Worm (Caenorhabditis elegans) whole organism, late embryonic: ENCODE measurements around the gene shpk-1.
A peak's percentile ranks its signal among the peaks of the same experiment; 100 is the strongest.

Experiments
- C38D4.7 ChIP-seq: fragments of 200-800 bp; sonication (Bioruptor generic); optimal IDR thresholded peaks from 2 replicates; lab custom pipeline; 2018; ENCODE audit warnings: mild to moderate bottlenecking, missing genetic modification characterization, moderate library complexity, missing compliant biosample characterization
- F13H6.1 ChIP-seq: sonication (generic microtip); optimal IDR thresholded peaks from 2 replicates; lab custom pipeline; 2016; ENCODE audit warnings: missing genetic modification characterization, missing compliant biosample characterization
- T23F11.4 ChIP-seq: fragments of 200-800 bp; sonication (Bioruptor generic); optimal IDR thresholded peaks from 2 replicates; lab custom pipeline; 2018; ENCODE audit warnings: mild to moderate bottlenecking, missing genetic modification characterization, missing compliant biosample characterization
- Y22D7AL.16 ChIP-seq: sonication (generic microtip); optimal IDR thresholded peaks from 2 replicates; lab custom pipeline; 2016; ENCODE audit warnings: missing genetic modification characterization, missing compliant biosample characterization
- ama-1 ChIP-seq: fragments of 150-350 bp; optimal IDR thresholded peaks from 2 replicates; lab custom pipeline; 2014
- ceh-14 ChIP-seq: sonication (generic microtip); optimal IDR thresholded peaks from 2 replicates; lab custom pipeline; 2016; ENCODE audit warnings: missing genotype, missing genetic modification characterization, missing compliant biosample characterization
- ceh-18 ChIP-seq: sonication (generic microtip); optimal IDR thresholded peaks from 2 replicates; lab custom pipeline; 2016; ENCODE audit warnings: missing genetic modification characterization, missing compliant biosample characterization
- ceh-19 ChIP-seq: fragments of 200-800 bp; sonication (Bioruptor generic); optimal IDR thresholded peaks from 2 replicates; lab custom pipeline; 2018; ENCODE audit warnings: mild to moderate bottlenecking, missing genetic modification characterization, missing compliant biosample characterization
- ceh-2 ChIP-seq: sonication (generic microtip); optimal IDR thresholded peaks from 2 replicates; lab custom pipeline; 2016; ENCODE audit warnings: missing genotype, missing genetic modification characterization, missing compliant biosample characterization
- ceh-22 ChIP-seq: sonication (generic microtip); optimal IDR thresholded peaks from 2 replicates; lab custom pipeline; 2017; ENCODE audit warnings: missing biosample characterization, missing genetic modification characterization
- ceh-24 ChIP-seq: sonication (generic microtip); optimal IDR thresholded peaks from 2 replicates; lab custom pipeline; 2016; ENCODE audit warnings: mild to moderate bottlenecking, missing genetic modification characterization, missing compliant biosample characterization
- ceh-30 ChIP-seq: fragments of 150-350 bp; optimal IDR thresholded peaks from 2 replicates; lab custom pipeline; 2014; ENCODE audit warnings: missing biosample characterization, missing genetic modification characterization
- ceh-31 ChIP-seq: sonication (generic microtip); optimal IDR thresholded peaks from 2 replicates; lab custom pipeline; 2016; ENCODE audit warnings: missing genetic modification characterization, missing compliant biosample characterization
- ceh-34 ChIP-seq: sonication (generic microtip); optimal IDR thresholded peaks from 2 replicates; lab custom pipeline; 2016; ENCODE audit warnings: mild to moderate bottlenecking, missing genetic modification characterization, missing compliant biosample characterization
- ceh-45 ChIP-seq: fragments of 200-800 bp; sonication (Bioruptor generic); IDR thresholded peaks from 2 replicates; pipeline ENCODE4 v1.3.6; 2022; ENCODE audit warnings: missing genetic modification reagents, missing genetic modification characterization, missing compliant biosample characterization
- ceh-48 ChIP-seq: sonication (generic microtip); optimal IDR thresholded peaks from 2 replicates; lab custom pipeline; 2016; ENCODE audit warnings: missing genetic modification characterization, inconsistent platforms, missing compliant biosample characterization
- ceh-6 ChIP-seq: fragments of 200-800 bp; sonication (Bioruptor generic); optimal IDR thresholded peaks from 2 replicates; lab custom pipeline; 2018; ENCODE audit warnings: mild to moderate bottlenecking, missing genetic modification characterization, missing compliant biosample characterization
- che-1 ChIP-seq: sonication (generic microtip); optimal IDR thresholded peaks from 2 replicates; lab custom pipeline; 2016; ENCODE audit warnings: mild to moderate bottlenecking, missing genetic modification characterization, missing compliant biosample characterization
- dmd-4 ChIP-seq: sonication (generic microtip); optimal IDR thresholded peaks from 2 replicates; lab custom pipeline; 2016; ENCODE audit warnings: borderline replicate concordance, missing genetic modification characterization, missing compliant biosample characterization
- dve-1 ChIP-seq: sonication (generic microtip); optimal IDR thresholded peaks from 2 replicates; lab custom pipeline; 2017; ENCODE audit warnings: antibody characterized with exemption, mild to moderate bottlenecking, missing genetic modification characterization, missing compliant biosample characterization
- ets-4 ChIP-seq: sonication (generic microtip); optimal IDR thresholded peaks from 2 replicates; lab custom pipeline; 2016; ENCODE audit warnings: missing genetic modification characterization, missing compliant biosample characterization
- eyg-1 ChIP-seq: sonication (generic microtip); optimal IDR thresholded peaks from 2 replicates; lab custom pipeline; 2016; ENCODE audit warnings: missing genotype, missing genetic modification characterization, missing compliant biosample characterization
- fkh-10 ChIP-seq: fragments of 150-350 bp; optimal IDR thresholded peaks from 2 replicates; lab custom pipeline; 2014; ENCODE audit warnings: missing biosample characterization, missing genetic modification reagents, missing genetic modification characterization
- gmeb-2 ChIP-seq: sonication (generic microtip); optimal IDR thresholded peaks from 2 replicates; lab custom pipeline; 2016; ENCODE audit warnings: missing genetic modification characterization, inconsistent platforms, missing compliant biosample characterization
- hlh-13 ChIP-seq: fragments of 200-800 bp; sonication (Bioruptor generic); optimal IDR thresholded peaks from 2 replicates; lab custom pipeline; 2018; ENCODE audit warnings: mild to moderate bottlenecking, missing genetic modification characterization, missing compliant biosample characterization
- lin-11 ChIP-seq: fragments of 200-800 bp; sonication (Bioruptor generic); optimal IDR thresholded peaks from 2 replicates; lab custom pipeline; 2018; ENCODE audit warnings: mild to moderate bottlenecking, missing genetic modification characterization, missing compliant biosample characterization
- madf-2 ChIP-seq: sonication (generic microtip); optimal IDR thresholded peaks from 2 replicates; lab custom pipeline; 2017; ENCODE audit warnings: missing genetic modification characterization, missing compliant biosample characterization
- mec-3 ChIP-seq: sonication (generic microtip); optimal IDR thresholded peaks from 2 replicates; lab custom pipeline; 2016; ENCODE audit warnings: borderline replicate concordance, missing genetic modification characterization, missing compliant biosample characterization
- nfya-1 ChIP-seq: sonication (generic microtip); optimal IDR thresholded peaks from 2 replicates; lab custom pipeline; 2017; ENCODE audit warnings: missing genetic modification characterization, mild to moderate bottlenecking, missing compliant biosample characterization, antibody characterized with exemption, moderate library complexity
- nhr-11 ChIP-seq: fragments of 150-350 bp; optimal IDR thresholded peaks from 2 replicates; lab custom pipeline; 2014; ENCODE audit warnings: missing biosample characterization, missing genetic modification characterization
- nhr-232 ChIP-seq: sonication (generic microtip); optimal IDR thresholded peaks from 2 replicates; lab custom pipeline; 2016; ENCODE audit warnings: missing genetic modification characterization, missing compliant biosample characterization
- odd-2 ChIP-seq: sonication (generic microtip); optimal IDR thresholded peaks from 2 replicates; lab custom pipeline; 2017; ENCODE audit warnings: antibody characterized with exemption, mild to moderate bottlenecking, missing genetic modification characterization, missing compliant biosample characterization
- pat-9 ChIP-seq: fragments of 200-800 bp; sonication (Bioruptor generic); optimal IDR thresholded peaks from 2 replicates; lab custom pipeline; 2018; ENCODE audit warnings: mild to moderate bottlenecking, missing genetic modification characterization, moderate library complexity, missing compliant biosample characterization
- pax-1 ChIP-seq: fragments of 150-350 bp; optimal IDR thresholded peaks from 2 replicates; lab custom pipeline; 2014; ENCODE audit warnings: missing biosample characterization, missing genetic modification characterization
- pha-2 ChIP-seq: sonication (generic microtip); optimal IDR thresholded peaks from 2 replicates; lab custom pipeline; 2017; ENCODE audit warnings: mild to moderate bottlenecking, missing genetic modification characterization, missing compliant biosample characterization
- pha-4 ChIP-seq: fragments of 150-350 bp; optimal IDR thresholded peaks from 2 replicates; lab custom pipeline; 2018; ENCODE audit warnings: missing biosample characterization, missing genetic modification reagents, missing genetic modification characterization
- pqm-1 ChIP-seq: sonication (generic microtip); optimal IDR thresholded peaks from 2 replicates; lab custom pipeline; 2016; ENCODE audit warnings: missing genetic modification characterization, missing compliant biosample characterization
- ref-2 ChIP-seq: sonication (generic microtip); optimal IDR thresholded peaks from 2 replicates; lab custom pipeline; 2016; ENCODE audit warnings: missing genetic modification characterization, missing compliant biosample characterization
- sdc-2 ChIP-seq: sonication (generic microtip); optimal IDR thresholded peaks from 2 replicates; lab custom pipeline; 2016; ENCODE audit warnings: missing genotype, missing genetic modification characterization, missing compliant biosample characterization
- sox-2 ChIP-seq: fragments of 200-800 bp; sonication (Bioruptor generic); IDR thresholded peaks from 2 replicates; pipeline ENCODE4 v1.3.6; 2022; ENCODE audit warnings: missing genetic modification reagents, missing genetic modification characterization, missing compliant biosample characterization
- sox-4 ChIP-seq: sonication (generic microtip); optimal IDR thresholded peaks from 2 replicates; lab custom pipeline; 2017; ENCODE audit warnings: mild to moderate bottlenecking, missing genetic modification characterization, inconsistent platforms, missing compliant biosample characterization
- syd-9 ChIP-seq: sonication (generic microtip); optimal IDR thresholded peaks from 2 replicates; lab custom pipeline; 2016; ENCODE audit warnings: mild to moderate bottlenecking, missing genetic modification characterization, moderate library complexity, missing compliant biosample characterization
- tbx-7 ChIP-seq: sonication (generic microtip); optimal IDR thresholded peaks from 2 replicates; lab custom pipeline; 2016; ENCODE audit warnings: missing genotype, missing genetic modification characterization, missing compliant biosample characterization
- ttx-3 ChIP-seq: sonication (generic microtip); optimal IDR thresholded peaks from 2 replicates; lab custom pipeline; 2016; ENCODE audit warnings: missing genetic modification reagents, missing genetic modification characterization, missing compliant biosample characterization
- unc-55 ChIP-seq: sonication (generic microtip); optimal IDR thresholded peaks from 2 replicates; lab custom pipeline; 2017; ENCODE audit warnings: missing biosample characterization, missing genetic modification reagents, missing genetic modification characterization

shpk-1 gene

ce11 chrIII:13641588-13641987, 33.8 kb downstream of the shpk-1 start, which contains the start of gene acbp-5:
Gene acbp-5 (minus strand): TSS chrIII:13641688.
- TF ChIP-seq ceh-45 (GFP tag; lab: Robert Waterston, UW) (no peak), odd-2 (no peak), madf-2 (tag; lab: Kevin White, UChicago) (no peak), hlh-13 (GFP tag; lab: Kevin White, UChicago) (no peak), che-1 (no peak), nhr-232 (tag; lab: Kevin White, UChicago) (no peak), syd-9 (tag; lab: Kevin White, UChicago) (no peak), C38D4.7 (GFP tag; lab: Kevin White, UChicago) (no peak), ceh-18 (tag; lab: Kevin White, UChicago) (no peak), lin-11 (tag; lab: Kevin White, UChicago) (no peak)
- TF ChIP-seq, all 69 proteins: peak for 0

DNA sequence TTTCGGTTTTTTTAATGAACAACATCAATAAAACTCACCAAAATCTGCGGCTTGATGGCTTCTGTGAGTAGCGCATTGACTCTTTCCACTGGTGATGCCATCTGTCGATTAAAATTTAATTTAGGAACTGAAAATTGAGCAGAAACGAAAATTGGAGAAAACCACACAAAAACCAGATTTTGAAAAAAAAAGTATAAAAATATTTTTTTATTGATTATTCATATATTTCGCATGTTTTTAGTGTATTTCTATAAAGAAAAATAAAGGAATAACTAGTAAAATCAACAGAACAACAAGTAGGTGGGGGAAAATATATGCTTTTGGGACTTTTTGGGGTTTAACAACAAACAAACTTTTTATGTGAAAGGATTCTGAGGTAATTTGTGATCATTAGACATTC, 34.4 kb downstream of the shpk-1 start, which contains the start of gene T12D8.10:
Gene T12D8.10, minus strand, starts transcription at position 101 of the 400 bp plus-strand sequence.
- no peak for TF ChIP-seq nhr-11
- no peak for TF ChIP-seq pat-9 (tag; lab: Kevin White, UChicago)
- TF ChIP-seq sox-2: no peak
- TF ChIP-seq ref-2 (tag; lab: Kevin White, UChicago): no peak
- TF ChIP-seq ceh-45 (GFP tag; lab: Robert Waterston, UW): no peak
- no peak for TF ChIP-seq ets-4

DNA sequence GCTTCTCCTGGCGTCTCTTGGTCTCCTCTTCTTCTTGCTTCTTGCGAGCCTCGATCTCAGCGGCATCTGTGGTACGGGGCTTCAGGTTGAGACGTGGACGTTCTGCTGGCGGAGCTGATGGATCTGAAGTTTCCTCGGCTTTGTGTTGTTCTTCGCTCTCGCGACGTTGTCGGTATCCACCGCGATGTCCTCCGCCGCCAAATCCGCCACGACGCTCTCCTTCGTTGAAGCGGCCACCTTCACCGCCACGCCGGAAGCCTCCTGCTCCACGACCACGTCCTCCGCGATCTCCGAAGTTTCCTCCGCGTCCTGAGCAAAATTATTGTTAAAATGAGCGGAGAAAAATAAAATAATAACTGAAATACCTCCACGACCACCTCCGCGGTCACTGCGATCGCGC, 35.0 kb downstream of the shpk-1 start:
- TF ChIP-seq syd-9 (tag; lab: Kevin White, UChicago) (no peak), odd-2 (no peak), mec-3 (no peak), ama-1 (lab: Kevin White, UChicago) (no peak), C38D4.7 (GFP tag; lab: Kevin White, UChicago) (no peak), dve-1 (tag; lab: Kevin White, UChicago) (no peak), nhr-11 (no peak), ceh-14 (no peak), pha-4 (tag; lab: Kevin White, UChicago) (no peak)
- TF ChIP-seq, all 69 proteins: peak for 0

DNA sequence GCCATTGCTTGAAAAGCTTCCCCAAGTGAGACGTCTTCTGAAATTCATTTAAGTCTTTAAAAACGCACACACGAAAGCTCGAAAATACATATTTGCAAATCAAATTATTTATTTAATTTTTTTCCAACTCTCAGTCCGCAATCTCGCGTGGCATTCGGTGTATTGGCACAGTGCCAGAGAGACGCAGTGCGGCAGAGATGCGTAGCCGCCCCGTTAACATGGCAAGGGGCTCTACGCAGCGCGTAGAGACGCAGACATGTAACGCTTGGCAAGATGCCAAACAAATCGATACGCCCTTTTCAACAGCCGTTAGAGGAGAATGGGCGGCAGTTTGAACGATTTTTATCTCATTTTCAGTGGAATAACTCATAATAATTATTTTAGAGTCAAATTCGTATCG, 35.7 kb downstream of the shpk-1 start, which contains the start of the genes drr-2 and set-16:
Gene drr-2, minus strand, starts transcription at position 37 of the 400 bp plus-strand sequence.
Gene set-16, plus strand, starts transcription at position 383 of the 400 bp plus-strand sequence.
- TF ChIP-seq dmd-4 (tag; lab: Kevin White, UChicago) (no peak), Y22D7AL.16 (no peak), tbx-7 (peak; percentile 29), lin-11 (tag; lab: Kevin White, UChicago) (no peak), nhr-232 (tag; lab: Kevin White, UChicago) (no peak), C38D4.7 (GFP tag; lab: Kevin White, UChicago) (no peak), ceh-2 (tag; lab: Kevin White, UChicago) (peak; percentile 12), nfya-1 (tag; lab: Kevin White, UChicago) (peak; percentile 97), che-1 (peak; percentile 20), pax-1 (tag; lab: Kevin White, UChicago) (peak; percentile 91), eyg-1 (tag; lab: Kevin White, UChicago) (no peak), ceh-6 (peak; percentile 52), T23F11.4 (GFP tag; lab: Kevin White, UChicago) (peak; percentile 9), F13H6.1 (tag; lab: Kevin White, UChicago) (peak; percentile 40), sdc-2 (tag; lab: Kevin White, UChicago) (peak; percentile 44), ceh-22 (tag; lab: Kevin White, UChicago) (no peak), pqm-1 (tag; lab: Kevin White, UChicago) (peak; percentile 66), ttx-3 (tag; lab: Kevin White, UChicago) (peak; percentile 19), ceh-30 (tag; lab: Kevin White, UChicago) (peak; percentile 93), dve-1 (tag; lab: Kevin White, UChicago) (peak; percentile 92), ceh-48 (tag; lab: Kevin White, UChicago) (peak; percentile 97), ets-4 (peak; percentile 72), gmeb-2 (peak; percentile 21), ceh-31 (tag; lab: Kevin White, UChicago) (peak; percentile 90), ceh-45 (GFP tag; lab: Robert Waterston, UW) (no peak), ceh-19 (GFP tag; lab: Kevin White, UChicago) (peak; percentile 23), ceh-24 (tag; lab: Kevin White, UChicago) (no peak), sox-2 (peak; percentile 29), pat-9 (tag; lab: Kevin White, UChicago) (no peak), odd-2 (peak; percentile 10), fkh-10 (GFP tag; lab: Kevin White, UChicago) (peak; percentile 43), unc-55 (GFP tag; lab: Kevin White, UChicago) (peak; percentile 94), sox-4 (tag; lab: Kevin White, UChicago) (no peak), ceh-34 (peak; percentile 87), ref-2 (tag; lab: Kevin White, UChicago) (peak; percentile 95), nhr-11 (no peak), pha-2 (peak; percentile 60)
